Fruit fly (Drosophila melanogaster) whole organism, embryonic: ENCODE measurements around the gene PLCXD.
A peak's percentile ranks its signal among the peaks of the same experiment; 100 is the strongest.

Source experiments
- ATbp ChIP-seq: fragments of 200-800 bp; sonication (Bioruptor generic); optimal IDR thresholded peaks from 2 replicates; lab custom pipeline; 2017; ENCODE audit warnings: missing biosample characterization, mild to moderate bottlenecking, missing genetic modification characterization, missing genetic modification reagents
- Antp ChIP-seq: fragments of 200-800 bp; sonication (Bioruptor generic); optimal IDR thresholded peaks from 3 replicates; lab custom pipeline; 2016; ENCODE audit warnings: missing biosample characterization, missing genetic modification characterization
- CG10431 ChIP-seq: fragments of 200-800 bp; sonication (Bioruptor generic); optimal IDR thresholded peaks from 3 replicates; lab custom pipeline; 2018; ENCODE audit warnings: missing biosample characterization, mild to moderate bottlenecking, missing genetic modification characterization
- CG10565 ChIP-seq: fragments of 200-800 bp; sonication (Bioruptor generic); optimal IDR thresholded peaks from 3 replicates; lab custom pipeline; 2016; ENCODE audit warnings: missing biosample characterization, mild to moderate bottlenecking, missing genetic modification characterization
- CG12071 ChIP-seq: fragments of 200-800 bp; sonication (Bioruptor generic); optimal IDR thresholded peaks from 3 replicates; lab custom pipeline; 2018; ENCODE audit warnings: missing biosample characterization, mild to moderate bottlenecking, missing genetic modification characterization
- CG14710 ChIP-seq: fragments of 200-800 bp; sonication (Bioruptor generic); optimal IDR thresholded peaks from 3 replicates; lab custom pipeline; 2019; ENCODE audit warnings: missing biosample characterization, mild to moderate bottlenecking, missing genetic modification characterization, moderate library complexity
- CG15601 ChIP-seq: fragments of 200-800 bp; sonication (Bioruptor generic); optimal IDR thresholded peaks from 3 replicates; lab custom pipeline; 2019; ENCODE audit warnings: missing biosample characterization, mild to moderate bottlenecking, missing genetic modification characterization, moderate library complexity
- CG16863 ChIP-seq: fragments of 200-800 bp; sonication (Bioruptor generic); optimal IDR thresholded peaks from 3 replicates; lab custom pipeline; 2016; ENCODE audit warnings: missing biosample characterization, missing genetic modification characterization
- CG17359 ChIP-seq: fragments of 200-800 bp; sonication (Bioruptor generic); optimal IDR thresholded peaks from 3 replicates; lab custom pipeline; 2018; ENCODE audit warnings: missing biosample characterization, mild to moderate bottlenecking, missing genetic modification characterization, moderate library complexity
- CG17361 ChIP-seq: fragments of 200-800 bp; sonication (Bioruptor generic); IDR thresholded peaks from 3 replicates; pipeline ENCODE4 v1.3.6; 2022; ENCODE audit warnings: missing biosample characterization, missing genetic modification characterization
- CG17568 ChIP-seq: fragments of 200-800 bp; sonication (Bioruptor generic); optimal IDR thresholded peaks from 2 replicates; lab custom pipeline; 2018; ENCODE audit warnings: missing biosample characterization, mild to moderate bottlenecking, missing genetic modification characterization, moderate library complexity
- CG18476 ChIP-seq: fragments of 200-800 bp; sonication (Bioruptor generic); optimal IDR thresholded peaks from 2 replicates; lab custom pipeline; 2016; ENCODE audit warnings: missing biosample characterization, mild to moderate bottlenecking, missing genetic modification characterization
- CG31441 ChIP-seq: fragments of 200-800 bp; sonication (Bioruptor generic); IDR thresholded peaks from 2 replicates; pipeline ENCODE4 v1.3.6; 2022; ENCODE audit warnings: missing biosample characterization, missing genetic modification characterization
- CG3163 ChIP-seq: fragments of 200-800 bp; sonication (Bioruptor generic); optimal IDR thresholded peaks from 3 replicates; lab custom pipeline; 2016; ENCODE audit warnings: missing biosample characterization, missing genetic modification characterization
- CG3281 ChIP-seq: fragments of 200-800 bp; sonication (Bioruptor generic); optimal IDR thresholded peaks from 3 replicates; lab custom pipeline; 2017; ENCODE audit warnings: missing biosample characterization, mild to moderate bottlenecking, missing genetic modification characterization
- CG4282 ChIP-seq: fragments of 200-800 bp; sonication (Bioruptor generic); optimal IDR thresholded peaks from 2 replicates; lab custom pipeline; 2016; ENCODE audit warnings: missing biosample characterization, missing genetic modification characterization
- CG4707 ChIP-seq: fragments of 200-800 bp; sonication (Bioruptor generic); optimal IDR thresholded peaks from 2 replicates; lab custom pipeline; 2018; ENCODE audit warnings: missing biosample characterization, mild to moderate bottlenecking, missing genetic modification characterization, moderate library complexity
- CG5180 ChIP-seq: fragments of 200-800 bp; sonication (Bioruptor generic); optimal IDR thresholded peaks from 3 replicates; lab custom pipeline; 2017; ENCODE audit warnings: missing biosample characterization, missing genetic modification characterization, mild to moderate bottlenecking, moderate library complexity, missing genetic modification reagents
- CG6854 ChIP-seq: fragments of 200-800 bp; sonication (Bioruptor generic); optimal IDR thresholded peaks from 3 replicates; lab custom pipeline; 2017; ENCODE audit warnings: missing biosample characterization, mild to moderate bottlenecking, missing genetic modification characterization
- CG7357 ChIP-seq: fragments of 200-800 bp; sonication (Bioruptor generic); IDR thresholded peaks from 3 replicates; pipeline ENCODE4 v1.3.6; 2022; ENCODE audit warnings: missing biosample characterization, missing genetic modification characterization
- CG7556 ChIP-seq: fragments of 200-800 bp; sonication (Bioruptor generic); optimal IDR thresholded peaks from 2 replicates; lab custom pipeline; 2017; ENCODE audit warnings: missing biosample characterization, mild to moderate bottlenecking, missing genetic modification characterization
- CTCF ChIP-seq: fragments of 200-800 bp; sonication (Bioruptor generic); optimal IDR thresholded peaks from 2 replicates; lab custom pipeline; 2017; ENCODE audit warnings: missing biosample characterization, mild to moderate bottlenecking, missing genetic modification characterization, moderate library complexity
- CrebB ChIP-seq: fragments of 200-800 bp; sonication (Bioruptor generic); optimal IDR thresholded peaks from 3 replicates; lab custom pipeline; 2018; ENCODE audit warnings: missing biosample characterization, mild to moderate bottlenecking, missing genetic modification characterization
- D19A ChIP-seq: fragments of 200-800 bp; optimal IDR thresholded peaks from 3 replicates; lab custom pipeline; 2019; ENCODE audit warnings: missing biosample characterization, mild to moderate bottlenecking, missing genetic modification characterization, moderate library complexity
- H2.0 ChIP-seq: fragments of 200-800 bp; sonication (Bioruptor generic); IDR thresholded peaks from 2 replicates; pipeline ENCODE4 v1.3.6; 2022; ENCODE audit warnings: missing biosample characterization, missing genetic modification characterization
- Hr39 ChIP-seq: fragments of >200 bp; optimal IDR thresholded peaks from 2 replicates; lab custom pipeline; 2017
- MTF-1 ChIP-seq: fragments of 200-800 bp; sonication (Bioruptor generic); optimal IDR thresholded peaks from 2 replicates; lab custom pipeline; 2018; ENCODE audit warnings: missing biosample characterization, mild to moderate bottlenecking, missing genetic modification characterization, borderline replicate concordance
- Optix ChIP-seq: fragments of 200-800 bp; sonication (Bioruptor generic); IDR thresholded peaks from 3 replicates; pipeline ENCODE4 v1.3.6; 2022; ENCODE audit warnings: missing biosample characterization, missing genetic modification characterization
- Sry-β ChIP-seq: fragments of 200-800 bp; sonication (Bioruptor generic); optimal IDR thresholded peaks from 2 replicates; lab custom pipeline; 2018; ENCODE audit warnings: missing biosample characterization, mild to moderate bottlenecking, missing genetic modification characterization, moderate library complexity
- Tbp ChIP-seq: fragments of >200 bp; optimal IDR thresholded peaks from 2 replicates; lab custom pipeline; 2018; ENCODE audit warnings: missing biosample characterization, missing genetic modification characterization
- Xrp1 ChIP-seq: fragments of 200-800 bp; sonication (Bioruptor generic); IDR thresholded peaks from 2 replicates; pipeline ENCODE4 v1.3.6; 2022; ENCODE audit warnings: missing biosample characterization, missing genetic modification characterization
- al ChIP-seq: fragments of 200-800 bp; sonication (Bioruptor generic); IDR thresholded peaks from 2 replicates; pipeline ENCODE4 v1.3.6; 2022; ENCODE audit warnings: missing biosample characterization, missing genetic modification characterization
- bsh ChIP-seq, 2 experiments: fragments of 200-800 bp; sonication (Bioruptor generic); optimal IDR thresholded peaks; 2 replicates each; lab custom pipeline; 2017 to 2018; ENCODE audit warnings: mild to moderate bottlenecking in 2 of 2, missing biosample characterization in 2 of 2, missing genetic modification characterization in 2 of 2, moderate library complexity in 1 of 2
- ci ChIP-seq: fragments of 200-800 bp; sonication (Bioruptor generic); IDR thresholded peaks from 3 replicates; pipeline ENCODE4 v1.3.6; 2022; ENCODE audit warnings: missing biosample characterization, missing genetic modification characterization
- dan ChIP-seq: fragments of 200-800 bp; sonication (Bioruptor generic); IDR thresholded peaks from 2 replicates; pipeline ENCODE4 v1.3.6; 2022; ENCODE audit warnings: missing biosample characterization, missing genetic modification characterization
- disco-r ChIP-seq: fragments of 200-800 bp; sonication (Bioruptor generic); optimal IDR thresholded peaks from 2 replicates; lab custom pipeline; 2016; ENCODE audit warnings: missing biosample characterization, missing genetic modification characterization
- dpn ChIP-seq, 2 experiments: fragments of 200-800 bp; sonication (Bioruptor generic); optimal IDR thresholded peaks; 3 replicates each; lab custom pipeline; 2016; ENCODE audit warnings: missing biosample characterization in 2 of 2, missing genetic modification characterization in 2 of 2
- fd102C ChIP-seq: fragments of 200-800 bp; sonication (Bioruptor generic); optimal IDR thresholded peaks from 2 replicates; lab custom pipeline; 2018; ENCODE audit warnings: missing biosample characterization, mild to moderate bottlenecking, missing genetic modification characterization, moderate library complexity
- fd64A ChIP-seq: fragments of 200-800 bp; sonication (Bioruptor generic); optimal IDR thresholded peaks from 3 replicates; lab custom pipeline; 2018; ENCODE audit warnings: missing biosample characterization, mild to moderate bottlenecking, missing genetic modification characterization
- gem ChIP-seq: fragments of 200-800 bp; sonication (Bioruptor generic); optimal IDR thresholded peaks from 2 replicates; lab custom pipeline; 2019; ENCODE audit warnings: missing biosample characterization, mild to moderate bottlenecking, missing genetic modification characterization, moderate library complexity
- hb ChIP-seq: fragments of 200-800 bp; sonication (Bioruptor generic); IDR thresholded peaks from 3 replicates; pipeline ENCODE4 v1.3.6; 2022; ENCODE audit warnings: missing biosample characterization, missing genetic modification characterization; ENCODE audit not compliant: partially characterized antibody
- hkb ChIP-seq, 2 experiments: fragments of 200-800 bp in 1 of 2; fragments of >200 bp in 1 of 2; sonication (Bioruptor generic) in 1 of 2; IDR thresholded peaks in 1 of 2; optimal IDR thresholded peaks in 1 of 2; 2 replicates each; pipeline versions ENCODE4 v1.3.6 to Lab custom; 2017 to 2022; ENCODE audit warnings: missing biosample characterization in 1 of 2, missing genetic modification characterization in 1 of 2
- jumu ChIP-seq: fragments of 200-800 bp; sonication (Bioruptor generic); optimal IDR thresholded peaks from 3 replicates; lab custom pipeline; 2016; ENCODE audit warnings: missing biosample characterization, missing genetic modification characterization
- kni ChIP-seq: fragments of 200-800 bp; sonication (Bioruptor generic); optimal IDR thresholded peaks from 3 replicates; lab custom pipeline; 2017; ENCODE audit warnings: mild to moderate bottlenecking, missing biosample characterization, missing genetic modification reagents, missing genetic modification characterization
- nerfin-1 ChIP-seq: fragments of 200-800 bp; sonication (Bioruptor generic); optimal IDR thresholded peaks from 3 replicates; lab custom pipeline; 2019; ENCODE audit warnings: missing biosample characterization, mild to moderate bottlenecking, missing genetic modification characterization, moderate library complexity
- onecut ChIP-seq: fragments of 200-800 bp; sonication (Bioruptor generic); IDR thresholded peaks from 2 replicates; pipeline ENCODE4 v1.3.6; 2022; ENCODE audit warnings: missing biosample characterization, missing genetic modification characterization
- sens ChIP-seq: fragments of 200-800 bp; sonication (Bioruptor generic); peaks from one replicate; lab custom pipeline; 2016; ENCODE audit warnings: missing biosample characterization, missing genetic modification characterization
- sisA ChIP-seq: fragments of 200-800 bp; sonication (Bioruptor generic); IDR thresholded peaks from 2 replicates; pipeline ENCODE4 v1.3.6; 2022; ENCODE audit warnings: missing biosample characterization, missing genetic modification characterization
- ttk ChIP-seq: fragments of 200-800 bp; sonication (Bioruptor generic); IDR thresholded peaks from 2 replicates; pipeline ENCODE4 v2.1.2; 2022; ENCODE audit warnings: missing biosample characterization, missing genetic modification characterization
- tx ChIP-seq: fragments of 200-800 bp; sonication (Bioruptor generic); optimal IDR thresholded peaks from 2 replicates; lab custom pipeline; 2016; ENCODE audit warnings: missing biosample characterization, missing genetic modification characterization
- zen2 ChIP-seq: fragments of 200-800 bp; sonication (Bioruptor generic); IDR thresholded peaks from 3 replicates; pipeline ENCODE4 v1.3.6; 2022; ENCODE audit warnings: missing biosample characterization, missing genetic modification characterization; ENCODE audit not compliant: partially characterized antibody

The PLCXD gene

dm6 chr2L:12049133-12049532, at the start of gene PLCXD:
TSS of gene PLCXD (plus strand) at chr2L:12049418.
- TF ChIP-seq Optix = no peak
- no peak for TF ChIP-seq jumu (GFP tag; lab: Kevin White, UChicago)
- TF ChIP-seq CG15601 (tag; lab: Kevin White, UChicago) = peak; percentile 38
- TF ChIP-seq fd64A (GFP tag; lab: Kevin White, UChicago) = peak; percentile 34
- no peak for TF ChIP-seq CG17361 (GFP tag; lab: Robert Waterston, UW)
- TF ChIP-seq zen2 (GFP tag; lab: Robert Waterston, UW) = no peak
- no peak for TF ChIP-seq CG3281 (GFP tag; lab: Kevin White, UChicago)
- TF ChIP-seq MTF-1 = peak; percentile 5
- TF ChIP-seq CG16863 (GFP tag; lab: Kevin White, UChicago) = no peak
- TF ChIP-seq CG12071 (GFP tag; lab: Kevin White, UChicago) = peak; percentile 2
- TF ChIP-seq CG18476 (GFP tag; lab: Kevin White, UChicago) = no peak
- TF ChIP-seq CG6854 = no peak
- TF ChIP-seq sens (GFP tag; lab: Kevin White, UChicago) = peak; percentile 26
- TF ChIP-seq ttk = no peak
- no peak for TF ChIP-seq CG3163
- TF ChIP-seq disco-r (GFP tag; lab: Kevin White, UChicago) = no peak
- peak; percentile 9 for TF ChIP-seq nerfin-1
- peak; percentile 57 for TF ChIP-seq ATbp (GFP tag; lab: Kevin White, UChicago)
- peak; percentile 36 for TF ChIP-seq CG4707 (GFP tag; lab: Kevin White, UChicago)
- peak; percentile 53 for TF ChIP-seq CG10431 (GFP tag; lab: Kevin White, UChicago)
- TF ChIP-seq CG14710 (tag; lab: Kevin White, UChicago) = peak; percentile 29
- peak; percentile 20 for TF ChIP-seq kni (GFP tag; lab: Kevin White, UChicago)
- TF ChIP-seq tx (GFP tag; lab: Kevin White, UChicago) = no peak
- no peak for TF ChIP-seq CTCF
- TF ChIP-seq hkb (optimal IDR thresholded peaks at IDR 0.05; lab: Kevin White, UChicago) = no peak
- TF ChIP-seq hkb (GFP tag; IDR thresholded peaks at IDR 0.05; lab: Robert Waterston, UW) = peak; percentile 37; the same call in 1 of the 2 replicates
- TF ChIP-seq CG31441 (GFP tag; lab: Robert Waterston, UW) = 0 out of 2 replicates have a peak, but pooled peaks have one; percentile 32
- no peak for TF ChIP-seq CG7357 (GFP tag; lab: Robert Waterston, UW)
- peak; percentile 31 for TF ChIP-seq gem (tag; lab: Kevin White, UChicago)
- no peak for TF ChIP-seq onecut (GFP tag; lab: Robert Waterston, UW)
- TF ChIP-seq fd102C (GFP tag; lab: Kevin White, UChicago) = no peak
- TF ChIP-seq CG10565 (GFP tag; lab: Kevin White, UChicago) = no peak
- peak; percentile 51; the same call in 2 of the 3 replicates for TF ChIP-seq ci (GFP tag; lab: Robert Waterston, UW)
- TF ChIP-seq al = no peak
- no peak for TF ChIP-seq Tbp (GFP tag; lab: Kevin White, UChicago)
- TF ChIP-seq bsh (GFP tag; optimal IDR thresholded peaks at IDR 0.05; lab: Kevin White, UChicago) = peak in 1 of 2 experiments; percentile 45
- no peak for TF ChIP-seq dpn (GFP tag; optimal IDR thresholded peaks at IDR 0.05; lab: Kevin White, UChicago)
- TF ChIP-seq hb (GFP tag; lab: Robert Waterston, UW) = no peak
- TF ChIP-seq CG17359 (tag; lab: Kevin White, UChicago) = peak; percentile 15
- peak; percentile 24 for TF ChIP-seq Sry-β
- TF ChIP-seq CrebB (tag; lab: Kevin White, UChicago) = no peak
- no peak for TF ChIP-seq CG7556 (GFP tag; lab: Kevin White, UChicago)
- TF ChIP-seq D19A (tag; lab: Kevin White, UChicago) = peak; percentile 14
- no peak for TF ChIP-seq Hr39
- no peak for TF ChIP-seq CG17568
- no peak for TF ChIP-seq Xrp1
- no peak for TF ChIP-seq sisA (GFP tag; lab: Robert Waterston, UW)
- TF ChIP-seq CG5180 = peak; percentile 91
- no peak for TF ChIP-seq dan (GFP tag; lab: Robert Waterston, UW)
- no peak for TF ChIP-seq CG4282 (GFP tag; lab: Kevin White, UChicago)
- TF ChIP-seq Antp (GFP tag; lab: Kevin White, UChicago) = no peak
- TF ChIP-seq H2.0 = no peak
